Fruit fly (Drosophila melanogaster) S2 (cell line): ENCODE data around the gene alpha-Man-IIa.

Experiments used
- CG8478 ChIP-seq: fragments of >200 bp; optimal IDR thresholded peaks from 2 replicates; lab custom pipeline; 2018
- CTCF ChIP-seq, 2 experiments: fragments of >200 bp; optimal IDR thresholded peaks; 2 replicates each; lab custom pipeline; 2018

- no peak for TF ChIP-seq CTCF (optimal IDR thresholded peaks at IDR 0.05; lab: Kevin White, UChicago)
- TF ChIP-seq CG8478 (lab: Kevin White, UChicago) = no peak
Measured at dm6 chr3R:9456373-9456772, 44.0 kb downstream of the alpha-Man-IIa start, which contains the start of gene GstZ1.
